Fruit fly (Drosophila melanogaster) whole organism, embryonic: ENCODE results near the gene CG6830.

ENCODE experiments used
- CG12219 ChIP-seq: fragments of 200-800 bp; sonication (Bioruptor generic); optimal IDR thresholded peaks from 3 replicates; lab custom pipeline; 2018; ENCODE audit warnings: missing biosample characterization, mild to moderate bottlenecking, missing genetic modification characterization
- CG17612 ChIP-seq: fragments of 200-800 bp; sonication (Bioruptor generic); IDR thresholded peaks from 2 replicates; pipeline ENCODE4 v1.3.6; 2022; ENCODE audit warnings: missing biosample characterization, missing genetic modification characterization
- CG34376 ChIP-seq: fragments of 200-800 bp; sonication (Bioruptor generic); optimal IDR thresholded peaks from 2 replicates; lab custom pipeline; 2018; ENCODE audit warnings: missing biosample characterization, mild to moderate bottlenecking, missing genetic modification characterization
- CG6765 ChIP-seq: fragments of 200-800 bp; sonication (Bioruptor generic); optimal IDR thresholded peaks from 3 replicates; lab custom pipeline; 2017; ENCODE audit warnings: missing biosample characterization, mild to moderate bottlenecking, missing genetic modification characterization
- GATAe ChIP-seq: fragments of 200-800 bp; sonication (Bioruptor generic); conservative IDR thresholded peaks from 2 replicates; pipeline ENCODE4 v1.3.6; 2022; ENCODE audit warnings: missing biosample characterization, missing genetic modification characterization
- HHEX ChIP-seq: fragments of 200-800 bp; sonication (Bioruptor generic); optimal IDR thresholded peaks from 3 replicates; lab custom pipeline; 2017; ENCODE audit warnings: missing biosample characterization, mild to moderate bottlenecking, missing genetic modification characterization, missing genetic modification reagents
- HLH3B ChIP-seq: fragments of 200-800 bp; sonication (Bioruptor generic); IDR thresholded peaks from 2 replicates; pipeline ENCODE4 v1.3.6; 2022; ENCODE audit warnings: missing biosample characterization, missing genetic modification characterization
- MESR4 ChIP-seq: fragments of 200-800 bp; sonication (Bioruptor generic); optimal IDR thresholded peaks from 2 replicates; lab custom pipeline; 2018; ENCODE audit warnings: missing biosample characterization, mild to moderate bottlenecking, missing genetic modification characterization, moderate library complexity
- Pdp1 ChIP-seq, 2 experiments: fragments of 200-800 bp; sonication (Bioruptor generic); optimal IDR thresholded peaks; 3 replicates each; lab custom pipeline; 2016; ENCODE audit warnings: missing biosample characterization in 2 of 2, missing genetic modification characterization in 2 of 2, mild to moderate bottlenecking in 1 of 2, moderate library complexity in 1 of 2
- Rfx ChIP-seq: fragments of 200-800 bp; sonication (Bioruptor generic); IDR thresholded peaks from 2 replicates; pipeline ENCODE4 v1.3.6; 2022; ENCODE audit warnings: missing biosample characterization, missing genetic modification characterization
- da ChIP-seq: fragments of 200-800 bp; sonication (Bioruptor generic); optimal IDR thresholded peaks from 2 replicates; lab custom pipeline; 2016; ENCODE audit warnings: missing biosample characterization, missing genetic modification characterization
- exex ChIP-seq: fragments of 200-800 bp; sonication (Bioruptor generic); optimal IDR thresholded peaks from 4 replicates; lab custom pipeline; 2018; ENCODE audit warnings: missing biosample characterization, mild to moderate bottlenecking, missing genetic modification characterization, moderate library complexity
- lilli ChIP-seq: fragments of 200-800 bp; sonication (Bioruptor generic); optimal IDR thresholded peaks from 3 replicates; lab custom pipeline; 2016; ENCODE audit warnings: missing biosample characterization, missing genetic modification characterization
- salm ChIP-seq: fragments of 200-800 bp; sonication (Bioruptor generic); optimal IDR thresholded peaks from 2 replicates; lab custom pipeline; 2018; ENCODE audit warnings: missing biosample characterization, mild to moderate bottlenecking, missing genetic modification characterization
- scrt ChIP-seq: fragments of 200-800 bp; sonication (Bioruptor generic); optimal IDR thresholded peaks from 2 replicates; lab custom pipeline; 2018; ENCODE audit warnings: missing biosample characterization, mild to moderate bottlenecking, missing genetic modification characterization, moderate library complexity
- sug ChIP-seq: fragments of 200-800 bp; optimal IDR thresholded peaks from 2 replicates; lab custom pipeline; 2019; ENCODE audit warnings: missing biosample characterization, mild to moderate bottlenecking, missing genetic modification characterization, moderate library complexity
- yki ChIP-seq: fragments of >200 bp; optimal IDR thresholded peaks from 3 replicates; lab custom pipeline; 2018

Gene CG6830

dm6 chr3R:11637586-11637985, 46.6 kb downstream of the CG6830 start:
- no peak for TF ChIP-seq yki (lab: Kevin White, UChicago)
- peak; percentile 35; the same call in 1 of the 2 replicates for TF ChIP-seq GATAe (GFP tag; lab: Robert Waterston, UW)
- TF ChIP-seq scrt (GFP tag; lab: Kevin White, UChicago) = no peak
- TF ChIP-seq CG12219 (GFP tag; lab: Kevin White, UChicago) = no peak
- no peak for TF ChIP-seq CG6765 (GFP tag; lab: Kevin White, UChicago)
- TF ChIP-seq HHEX (GFP tag; lab: Kevin White, UChicago) = peak; percentile 12
- peak; percentile 66 for TF ChIP-seq CG34376 (GFP tag; lab: Kevin White, UChicago)
- no peak for TF ChIP-seq da (GFP tag; lab: Kevin White, UChicago)
- no peak for TF ChIP-seq lilli (GFP tag; lab: Kevin White, UChicago)
- TF ChIP-seq salm (tag; lab: Kevin White, UChicago) = no peak
- TF ChIP-seq sug (tag; lab: Kevin White, UChicago) = peak; percentile 7
- no peak for TF ChIP-seq Rfx (GFP tag; lab: Robert Waterston, UW)
- TF ChIP-seq exex (tag; lab: Kevin White, UChicago) = peak; percentile 94
- no peak for TF ChIP-seq MESR4
- TF ChIP-seq HLH3B (GFP tag; lab: Robert Waterston, UW) = no peak
- no peak for TF ChIP-seq CG17612 (GFP tag; lab: Robert Waterston, UW)
- TF ChIP-seq Pdp1 (GFP tag; optimal IDR thresholded peaks at IDR 0.05; lab: Kevin White, UChicago) = no peak
- TF ChIP-seq, all 482 proteins: peak for 5
